Worm (Caenorhabditis elegans) whole organism, L3 larva: Measurements from ENCODE around the gene dcn-1.

Experiments used
- ZK546.5 ChIP-seq: sonication (generic microtip); optimal IDR thresholded peaks from 2 replicates; lab custom pipeline; 2017; ENCODE audit warnings: missing biosample characterization, missing genetic modification characterization
- ama-1 ChIP-seq: fragments of 150-350 bp; optimal IDR thresholded peaks from 2 replicates; lab custom pipeline; 2018
- ceh-9 ChIP-seq: sonication (generic microtip); optimal IDR thresholded peaks from 2 replicates; lab custom pipeline; 2018; ENCODE audit warnings: missing biosample characterization, missing genetic modification characterization
- fkh-10 ChIP-seq: sonication (generic microtip); optimal IDR thresholded peaks from 2 replicates; lab custom pipeline; 2017; ENCODE audit warnings: missing biosample characterization, missing genetic modification reagents, missing genetic modification characterization
- mdl-1 ChIP-seq: fragments of 150-350 bp; optimal IDR thresholded peaks from 2 replicates; lab custom pipeline; 2014; ENCODE audit warnings: missing biosample characterization, missing genetic modification characterization
- nhr-12 ChIP-seq: fragments of 150-350 bp; optimal IDR thresholded peaks from 2 replicates; lab custom pipeline; 2014; ENCODE audit warnings: missing biosample characterization, missing genetic modification characterization
- sea-2 ChIP-seq: fragments of 150-350 bp; sonication (generic microtip); optimal IDR thresholded peaks from 4 replicates; lab custom pipeline; 2014; ENCODE audit warnings: missing biosample characterization, missing genetic modification reagents, missing genetic modification characterization
- snpc-4 ChIP-seq: fragments of 150-350 bp; optimal IDR thresholded peaks from 2 replicates; lab custom pipeline; 2014; ENCODE audit warnings: missing biosample characterization, missing genetic modification characterization
- unc-62 ChIP-seq: fragments of 150-350 bp; sonication (generic microtip); optimal IDR thresholded peaks from 4 replicates; lab custom pipeline; 2014; ENCODE audit warnings: missing biosample characterization, missing genetic modification reagents, missing genetic modification characterization
- ztf-11 ChIP-seq: fragments of 150-350 bp; optimal IDR thresholded peaks from 2 replicates; lab custom pipeline; 2014; ENCODE audit warnings: missing biosample characterization, missing genetic modification characterization
- ztf-4 ChIP-seq: fragments of 150-350 bp; optimal IDR thresholded peaks from 2 replicates; lab custom pipeline; 2014; ENCODE audit warnings: missing biosample characterization, missing genetic modification characterization

DNA sequence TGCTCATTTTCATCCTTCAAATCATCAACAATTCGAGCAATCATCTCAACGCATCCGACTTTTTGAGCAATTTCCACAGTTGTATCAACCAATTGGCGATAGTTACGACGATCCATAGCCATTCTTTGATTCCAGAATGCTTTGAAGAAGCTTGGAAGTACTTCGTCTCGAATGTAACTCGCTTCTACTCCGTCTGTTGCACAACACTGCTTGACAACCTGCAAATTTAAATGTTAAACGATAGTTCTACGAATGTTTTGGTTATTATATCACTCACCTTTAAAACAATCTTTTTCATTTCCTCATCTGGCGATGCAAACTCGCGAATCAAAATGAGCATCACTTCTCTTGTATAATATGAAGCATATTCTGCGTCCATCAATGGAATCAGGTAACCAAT is 47.8 kb upstream of the dcn-1 start:
- TF ChIP-seq sea-2 (GFP tag; lab: Kevin White, UChicago) (no peak), ztf-4 (tag; lab: Kevin White, UChicago) (no peak), fkh-10 (no peak), ama-1 (no peak), ZK546.5 (tag; lab: Kevin White, UChicago) (no peak), unc-62 (GFP tag; lab: Kevin White, UChicago) (no peak), nhr-12 (tag; lab: Kevin White, UChicago) (no peak), ceh-9 (tag; lab: Kevin White, UChicago) (no peak), snpc-4 (no peak), ztf-11 (tag; lab: Kevin White, UChicago) (no peak), mdl-1 (tag; lab: Kevin White, UChicago) (no peak)
